Fruit fly (Drosophila melanogaster) whole organism, embryonic: ENCODE results near the gene CG7557.

Experiments used
- Blimp-1 ChIP-seq: fragments of 200-800 bp; sonication (Bioruptor generic); optimal IDR thresholded peaks from 3 replicates; lab custom pipeline; 2018; ENCODE audit warnings: missing biosample characterization, missing genetic modification characterization, mild to moderate bottlenecking, moderate library complexity, missing genetic modification reagents
- CG17385 ChIP-seq: fragments of 200-800 bp; sonication (Bioruptor generic); optimal IDR thresholded peaks from 3 replicates; lab custom pipeline; 2018; ENCODE audit warnings: missing biosample characterization, mild to moderate bottlenecking, missing genetic modification characterization
- CG2678 ChIP-seq: fragments of 200-800 bp; sonication (Bioruptor generic); optimal IDR thresholded peaks from 3 replicates; lab custom pipeline; 2019; ENCODE audit warnings: missing biosample characterization, mild to moderate bottlenecking, missing genetic modification characterization, moderate library complexity
- CG4360 ChIP-seq: fragments of 200-800 bp; sonication (Bioruptor generic); IDR thresholded peaks from 2 replicates; pipeline ENCODE4 v1.3.6; 2022; ENCODE audit warnings: missing biosample characterization, missing genetic modification characterization
- E2f1 ChIP-seq: fragments of 200-800 bp; sonication (Bioruptor generic); IDR thresholded peaks from 2 replicates; pipeline ENCODE4 v1.3.6; 2022; ENCODE audit warnings: missing biosample characterization, missing genetic modification characterization
- Gug ChIP-seq: fragments of 200-800 bp; sonication (Bioruptor generic); IDR thresholded peaks from 4 replicates; pipeline ENCODE4 v1.3.6; 2022; ENCODE audit warnings: missing biosample characterization, missing genetic modification characterization
- Sin3A ChIP-seq: fragments of >200 bp; optimal IDR thresholded peaks from 2 replicates; lab custom pipeline; 2018
- Stat92E ChIP-seq, 3 experiments: fragments of >200 bp in 2 of 3; fragments of 200-800 bp in 1 of 3; sonication (Bioruptor generic) in 1 of 3; optimal IDR thresholded peaks; 2 replicates each; lab custom pipeline; 2017 to 2019; ENCODE audit warnings: missing biosample characterization in 3 of 3, missing genetic modification characterization in 3 of 3, mild to moderate bottlenecking in 1 of 3, moderate library complexity in 1 of 3
- Tbp ChIP-seq: fragments of >200 bp; optimal IDR thresholded peaks from 2 replicates; lab custom pipeline; 2018; ENCODE audit warnings: missing biosample characterization, missing genetic modification characterization
- abd-A ChIP-seq: fragments of 200-800 bp; sonication (Bioruptor generic); optimal IDR thresholded peaks from 3 replicates; lab custom pipeline; 2019; ENCODE audit warnings: missing biosample characterization, mild to moderate bottlenecking, missing genetic modification characterization, moderate library complexity
- h ChIP-seq: fragments of >200 bp; optimal IDR thresholded peaks from 2 replicates; lab custom pipeline; 2017
- ken ChIP-seq: fragments of 200-800 bp; sonication (Bioruptor generic); IDR thresholded peaks from 3 replicates; pipeline ENCODE4 v1.3.6; 2022; ENCODE audit warnings: missing biosample characterization, missing genetic modification characterization
- psq ChIP-seq: fragments of 200-800 bp; sonication (Bioruptor generic); optimal IDR thresholded peaks from 2 replicates; lab custom pipeline; 2017; ENCODE audit warnings: missing biosample characterization, missing genetic modification characterization
- run ChIP-seq: fragments of 200-800 bp; sonication (Bioruptor generic); optimal IDR thresholded peaks from 3 replicates; lab custom pipeline; 2018; ENCODE audit warnings: missing biosample characterization, mild to moderate bottlenecking, missing genetic modification characterization

dm6 chr3L:11420976-11421375 lies 24.0 kb upstream of the CG7557 start:
- TF ChIP-seq ken (GFP tag; lab: Robert Waterston, UW), result 0 out of 3 replicates have a peak, but pooled peaks have one; percentile 32
- no peak for TF ChIP-seq run (tag; lab: Kevin White, UChicago)
- peak; percentile 20 for TF ChIP-seq CG2678 (tag; lab: Kevin White, UChicago)
- no peak for TF ChIP-seq h (lab: Kevin White, UChicago)
- TF ChIP-seq CG17385 (GFP tag; lab: Kevin White, UChicago), result no peak
- TF ChIP-seq CG4360 (GFP tag; lab: Robert Waterston, UW), result no peak
- no peak for TF ChIP-seq Gug (GFP tag; lab: Robert Waterston, UW)
- TF ChIP-seq abd-A (tag; lab: Kevin White, UChicago), result no peak
- no peak for TF ChIP-seq Stat92E (GFP tag; optimal IDR thresholded peaks at IDR 0.05; lab: Kevin White, UChicago)
- TF ChIP-seq Blimp-1 (GFP tag; lab: Kevin White, UChicago), result no peak
- no peak for TF ChIP-seq Tbp (GFP tag; lab: Kevin White, UChicago)
- no peak for TF ChIP-seq psq (GFP tag; lab: Kevin White, UChicago)
- no peak for TF ChIP-seq E2f1 (GFP tag; lab: Robert Waterston, UW)
- TF ChIP-seq Sin3A (lab: Kevin White, UChicago), result no peak
